Fruit fly (Drosophila melanogaster) whole organism, embryonic: ENCODE results near the gene Tbc1d22.

Source experiments
- Bgb ChIP-seq: fragments of 200-800 bp; sonication (Bioruptor generic); IDR thresholded peaks from 2 replicates; pipeline ENCODE4 v1.3.6; 2022; ENCODE audit warnings: missing biosample characterization, missing genetic modification characterization; ENCODE audit not compliant: partially characterized antibody
- CG10267 ChIP-seq: fragments of 200-800 bp; sonication (Bioruptor generic); optimal IDR thresholded peaks from 2 replicates; lab custom pipeline; 2018; ENCODE audit warnings: missing biosample characterization, mild to moderate bottlenecking, missing genetic modification characterization, moderate library complexity
- CG10366 ChIP-seq: fragments of 200-800 bp; sonication (Bioruptor generic); IDR thresholded peaks from 2 replicates; pipeline ENCODE4 v1.3.6; 2022; ENCODE audit warnings: missing biosample characterization, missing genetic modification characterization
- CG10543 ChIP-seq: fragments of 200-800 bp; sonication (Bioruptor generic); optimal IDR thresholded peaks from 3 replicates; lab custom pipeline; 2017; ENCODE audit warnings: missing biosample characterization, mild to moderate bottlenecking, missing genetic modification characterization, moderate library complexity
- CG12769 ChIP-seq: fragments of 200-800 bp; sonication (Bioruptor generic); optimal IDR thresholded peaks from 2 replicates; lab custom pipeline; 2019; ENCODE audit warnings: missing biosample characterization, mild to moderate bottlenecking, missing genetic modification characterization, moderate library complexity
- CG13624 ChIP-seq: fragments of 200-800 bp; sonication (Bioruptor generic); optimal IDR thresholded peaks from 2 replicates; lab custom pipeline; 2016; ENCODE audit warnings: missing biosample characterization, missing genetic modification characterization
- CG14860 ChIP-seq: fragments of 200-800 bp; sonication (Bioruptor generic); IDR thresholded peaks from 3 replicates; pipeline ENCODE4 v1.3.6; 2022; ENCODE audit warnings: missing biosample characterization, missing genetic modification characterization; ENCODE audit not compliant: partially characterized antibody
- CG15269 ChIP-seq: fragments of 200-800 bp; sonication (Bioruptor generic); optimal IDR thresholded peaks from 2 replicates; lab custom pipeline; 2018; ENCODE audit warnings: missing biosample characterization, mild to moderate bottlenecking, missing genetic modification characterization, moderate library complexity
- CG15514 ChIP-seq: fragments of 200-800 bp; sonication (Bioruptor generic); optimal IDR thresholded peaks from 3 replicates; lab custom pipeline; 2017; ENCODE audit warnings: missing biosample characterization, missing genetic modification characterization, mild to moderate bottlenecking, moderate library complexity, missing genetic modification reagents
- CG1647 ChIP-seq: fragments of 200-800 bp; sonication (Bioruptor generic); optimal IDR thresholded peaks from 3 replicates; lab custom pipeline; 2016; ENCODE audit warnings: missing biosample characterization, missing genetic modification characterization
- CG16813 ChIP-seq: fragments of 200-800 bp; sonication (Bioruptor generic); IDR thresholded peaks from 3 replicates; pipeline ENCODE4 v1.3.6; 2022; ENCODE audit warnings: missing biosample characterization, missing genetic modification characterization; ENCODE audit not compliant: partially characterized antibody
- CG17359 ChIP-seq: fragments of 200-800 bp; sonication (Bioruptor generic); optimal IDR thresholded peaks from 3 replicates; lab custom pipeline; 2018; ENCODE audit warnings: missing biosample characterization, mild to moderate bottlenecking, missing genetic modification characterization, moderate library complexity
- CG18011 ChIP-seq: fragments of 200-800 bp; sonication (Bioruptor generic); optimal IDR thresholded peaks from 2 replicates; lab custom pipeline; 2017; ENCODE audit warnings: missing biosample characterization, missing genetic modification characterization, mild to moderate bottlenecking, moderate library complexity, missing genotype
- CG18764 ChIP-seq: fragments of 200-800 bp; sonication (Bioruptor generic); optimal IDR thresholded peaks from 3 replicates; lab custom pipeline; 2016; ENCODE audit warnings: missing biosample characterization, missing genetic modification characterization
- CG32767 ChIP-seq: fragments of 200-800 bp; sonication (Bioruptor generic); IDR thresholded peaks from 2 replicates; pipeline ENCODE4 v1.3.6; 2022; ENCODE audit warnings: missing biosample characterization, missing genetic modification characterization
- CG42726 ChIP-seq: fragments of 200-800 bp; sonication (Bioruptor generic); IDR thresholded peaks from 2 replicates; pipeline ENCODE4 v1.3.6; 2022; ENCODE audit warnings: missing biosample characterization, missing genetic modification characterization; ENCODE audit not compliant: partially characterized antibody
- CG4328 ChIP-seq: fragments of 200-800 bp; sonication (Bioruptor generic); optimal IDR thresholded peaks from 3 replicates; lab custom pipeline; 2017; ENCODE audit warnings: missing biosample characterization, missing genetic modification reagents, missing genetic modification characterization
- CG6791 ChIP-seq: fragments of 200-800 bp; sonication (Bioruptor generic); IDR thresholded peaks from 3 replicates; pipeline ENCODE4 v1.3.6; 2022; ENCODE audit warnings: missing biosample characterization, missing genetic modification characterization; ENCODE audit not compliant: partially characterized antibody
- CG6854 ChIP-seq: fragments of 200-800 bp; sonication (Bioruptor generic); optimal IDR thresholded peaks from 3 replicates; lab custom pipeline; 2017; ENCODE audit warnings: missing biosample characterization, mild to moderate bottlenecking, missing genetic modification characterization
- CG8359 ChIP-seq: fragments of 200-800 bp; sonication (Bioruptor generic); optimal IDR thresholded peaks from 2 replicates; lab custom pipeline; 2017; ENCODE audit warnings: missing biosample characterization, mild to moderate bottlenecking, missing genetic modification characterization, borderline replicate concordance
- CG9437 ChIP-seq: fragments of 200-800 bp; sonication (Bioruptor generic); optimal IDR thresholded peaks from 2 replicates; lab custom pipeline; 2018; ENCODE audit warnings: missing biosample characterization, mild to moderate bottlenecking, missing genetic modification characterization
- Deaf1 ChIP-seq: fragments of 200-800 bp; optimal IDR thresholded peaks from 3 replicates; lab custom pipeline; 2019; ENCODE audit warnings: missing biosample characterization, mild to moderate bottlenecking, missing genetic modification characterization, moderate library complexity
- E2f2 ChIP-seq: fragments of 200-800 bp; sonication (Bioruptor generic); IDR thresholded peaks from 2 replicates; pipeline ENCODE4 v1.3.6; 2022; ENCODE audit warnings: missing biosample characterization, missing genetic modification characterization
- Eip74EF ChIP-seq, 2 experiments: fragments of 200-800 bp in 1 of 2; fragments of >200 bp in 1 of 2; sonication (Bioruptor generic) in 1 of 2; optimal IDR thresholded peaks; 2 replicates each; lab custom pipeline; 2017 to 2019; ENCODE audit warnings: missing biosample characterization in 2 of 2, missing genetic modification characterization in 2 of 2, mild to moderate bottlenecking in 1 of 2, moderate library complexity in 1 of 2
- Ets65A ChIP-seq: fragments of 200-800 bp; sonication (Bioruptor generic); peaks from one replicate; lab custom pipeline; 2016; ENCODE audit warnings: missing biosample characterization, missing genetic modification characterization
- HmgD ChIP-seq: fragments of 200-800 bp; sonication (Bioruptor generic); optimal IDR thresholded peaks from 3 replicates; lab custom pipeline; 2016; ENCODE audit warnings: missing biosample characterization, missing genetic modification characterization
- HmgZ ChIP-seq: fragments of 200-800 bp; sonication (Bioruptor generic); optimal IDR thresholded peaks from 2 replicates; lab custom pipeline; 2018; ENCODE audit warnings: missing biosample characterization, mild to moderate bottlenecking, missing genetic modification characterization
- Hr3 ChIP-seq: fragments of 200-800 bp; sonication (Bioruptor generic); optimal IDR thresholded peaks from 3 replicates; lab custom pipeline; 2016; ENCODE audit warnings: missing biosample characterization, missing genetic modification characterization
- Kr ChIP-seq: fragments of 200-800 bp; sonication (Bioruptor generic); optimal IDR thresholded peaks from 2 replicates; lab custom pipeline; 2017; ENCODE audit warnings: missing biosample characterization, mild to moderate bottlenecking, missing genetic modification characterization
- MBD-R2 ChIP-seq: fragments of 200-800 bp; sonication (Bioruptor generic); IDR thresholded peaks from 2 replicates; pipeline ENCODE4 v1.3.6; 2022; ENCODE audit warnings: missing biosample characterization, missing genetic modification characterization
- Max ChIP-seq: fragments of 200-800 bp; sonication (Bioruptor generic); optimal IDR thresholded peaks from 2 replicates; lab custom pipeline; 2016; ENCODE audit warnings: missing biosample characterization, mild to moderate bottlenecking, missing genetic modification characterization
- Med ChIP-seq: fragments of 200-800 bp; sonication (Bioruptor generic); peaks from one replicate; lab custom pipeline; 2016; ENCODE audit warnings: missing biosample characterization, missing genetic modification characterization, mild to moderate bottlenecking, inconsistent platforms, moderate library complexity
- Nf-YC ChIP-seq: fragments of 200-800 bp; optimal IDR thresholded peaks from 3 replicates; lab custom pipeline; 2019; ENCODE audit warnings: missing biosample characterization, mild to moderate bottlenecking, missing genetic modification characterization, moderate library complexity
- Sry-β ChIP-seq: fragments of 200-800 bp; sonication (Bioruptor generic); optimal IDR thresholded peaks from 2 replicates; lab custom pipeline; 2018; ENCODE audit warnings: missing biosample characterization, mild to moderate bottlenecking, missing genetic modification characterization, moderate library complexity
- cato ChIP-seq: fragments of 200-800 bp; sonication (Bioruptor generic); optimal IDR thresholded peaks from 2 replicates; lab custom pipeline; 2016; ENCODE audit warnings: missing biosample characterization, missing genetic modification characterization, borderline replicate concordance
- chm ChIP-seq: fragments of 200-800 bp; sonication (Bioruptor generic); IDR thresholded peaks from 2 replicates; pipeline ENCODE4 v1.3.6; 2022; ENCODE audit warnings: missing biosample characterization, missing genetic modification characterization
- dati ChIP-seq: fragments of 200-800 bp; sonication (Bioruptor generic); IDR thresholded peaks from 2 replicates; pipeline ENCODE4 v1.3.6; 2022; ENCODE audit warnings: missing biosample characterization, missing genetic modification characterization
- hb ChIP-seq: fragments of 200-800 bp; sonication (Bioruptor generic); IDR thresholded peaks from 3 replicates; pipeline ENCODE4 v1.3.6; 2022; ENCODE audit warnings: missing biosample characterization, missing genetic modification characterization; ENCODE audit not compliant: partially characterized antibody
- hkb ChIP-seq, 2 experiments: fragments of 200-800 bp in 1 of 2; fragments of >200 bp in 1 of 2; sonication (Bioruptor generic) in 1 of 2; IDR thresholded peaks in 1 of 2; optimal IDR thresholded peaks in 1 of 2; 2 replicates each; pipeline versions ENCODE4 v1.3.6 to Lab custom; 2017 to 2022; ENCODE audit warnings: missing biosample characterization in 1 of 2, missing genetic modification characterization in 1 of 2
- kay ChIP-seq: fragments of 200-800 bp; sonication (Bioruptor generic); optimal IDR thresholded peaks from 2 replicates; lab custom pipeline; 2016; ENCODE audit warnings: missing biosample characterization, missing genetic modification characterization
- knrl ChIP-seq: fragments of 200-800 bp; sonication (Bioruptor generic); IDR thresholded peaks from 3 replicates; pipeline ENCODE4 v1.3.6; 2022; ENCODE audit warnings: missing biosample characterization, missing genetic modification characterization; ENCODE audit not compliant: partially characterized antibody
- nmo ChIP-seq: fragments of 200-800 bp; sonication (Bioruptor generic); optimal IDR thresholded peaks from 2 replicates; lab custom pipeline; 2018; ENCODE audit warnings: missing biosample characterization, mild to moderate bottlenecking, missing genetic modification characterization, moderate library complexity
- sens ChIP-seq: fragments of 200-800 bp; sonication (Bioruptor generic); peaks from one replicate; lab custom pipeline; 2016; ENCODE audit warnings: missing biosample characterization, missing genetic modification characterization
- shn ChIP-seq: fragments of 200-800 bp; sonication (Bioruptor generic); optimal IDR thresholded peaks from 3 replicates; lab custom pipeline; 2016; ENCODE audit warnings: missing biosample characterization, missing genetic modification characterization
- sob ChIP-seq: fragments of 200-800 bp; sonication (Bioruptor generic); IDR thresholded peaks from 2 replicates; pipeline ENCODE4 v1.3.6; 2022; ENCODE audit warnings: missing biosample characterization, missing genetic modification characterization
- trem ChIP-seq: fragments of 200-800 bp; optimal IDR thresholded peaks from 3 replicates; lab custom pipeline; 2019; ENCODE audit warnings: missing biosample characterization, mild to moderate bottlenecking, missing genetic modification characterization, moderate library complexity

Tbc1d22 gene

DNA sequence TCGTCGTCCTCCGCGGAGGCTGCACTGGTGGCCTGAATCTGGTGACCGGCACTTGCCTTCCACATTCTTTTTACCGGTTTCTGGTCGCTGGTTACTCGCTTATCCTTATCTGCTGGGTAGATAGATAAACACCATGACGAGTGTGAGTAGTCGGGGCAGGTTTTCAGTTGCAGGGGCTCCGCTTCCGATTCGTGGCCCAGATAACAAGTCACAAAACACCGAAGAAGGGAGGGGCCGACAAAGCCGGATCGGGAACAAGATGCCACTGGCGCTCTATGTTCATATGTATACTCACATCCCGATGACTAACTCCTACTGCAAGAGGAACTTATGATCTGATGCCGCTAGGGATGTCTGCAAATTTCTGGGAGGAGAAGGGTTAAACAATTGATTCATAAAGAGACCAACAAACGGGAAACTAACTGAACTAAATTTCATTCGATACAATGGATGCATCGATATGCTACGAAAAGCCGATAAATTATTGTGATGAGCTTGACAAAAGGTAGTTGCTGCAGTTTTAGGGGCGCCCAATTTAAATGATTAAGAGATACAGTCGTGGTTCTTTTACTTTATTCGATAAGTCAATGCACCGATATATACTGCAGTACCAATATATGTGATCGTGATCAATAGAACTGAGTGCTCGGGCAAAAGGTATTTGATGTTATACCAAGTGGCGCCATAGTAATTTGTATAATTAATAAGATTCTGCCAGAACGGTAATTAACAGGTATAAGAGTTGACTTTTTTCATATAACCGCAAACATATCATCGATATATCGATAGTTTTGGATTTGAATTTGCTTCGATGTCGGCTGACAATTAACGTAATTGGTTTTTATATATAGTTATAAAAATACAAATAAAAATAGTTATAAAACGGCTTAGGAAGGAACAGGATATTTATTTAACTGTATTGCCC is 37.7 kb upstream of the Tbc1d22 start, which contains the start of gene Cortactin:
TSS of gene Cortactin (minus strand) at position 472 of the 925 bp plus-strand sequence.
- TF ChIP-seq shn (no peak), Bgb (peak; percentile 94), CG1647 (no peak), Eip74EF (GFP tag; optimal IDR thresholded peaks at IDR 0.05; lab: Kevin White, UChicago) (peak in 1 of 2 experiments; percentile 9), CG16813 (GFP tag; lab: Robert Waterston, UW) (peak; percentile 92), cato (GFP tag; lab: Kevin White, UChicago) (no peak), HmgZ (tag; lab: Kevin White, UChicago) (peak; percentile 57), CG32767 (no peak), CG14860 (peak; percentile 86), CG10366 (GFP tag; lab: Robert Waterston, UW) (no peak), CG10543 (no peak), Kr (GFP tag; lab: Kevin White, UChicago) (peak; percentile 87), sob (GFP tag; lab: Robert Waterston, UW) (0 out of 2 replicates have a peak, but pooled peaks have one; percentile 19), knrl (GFP tag; lab: Robert Waterston, UW) (peak; percentile 83), Max (GFP tag; lab: Kevin White, UChicago) (no peak), CG4328 (GFP tag; lab: Kevin White, UChicago) (no peak), HmgD (peak; percentile 52), Ets65A (peak; percentile 43), CG17359 (tag; lab: Kevin White, UChicago) (no peak), hkb (optimal IDR thresholded peaks at IDR 0.05; lab: Kevin White, UChicago) (no peak), hkb (GFP tag; IDR thresholded peaks at IDR 0.05; lab: Robert Waterston, UW) (no peak), MBD-R2 (peak; percentile 76), Deaf1 (tag; lab: Kevin White, UChicago) (peak; percentile 75), CG6854 (GFP tag; lab: Kevin White, UChicago) (no peak), Nf-YC (tag; lab: Kevin White, UChicago) (peak; percentile 58), CG42726 (GFP tag; lab: Robert Waterston, UW) (peak; percentile 95), trem (tag; lab: Kevin White, UChicago) (peak; percentile 57), CG15514 (GFP tag; lab: Kevin White, UChicago) (peak; percentile 62), CG15269 (tag; lab: Kevin White, UChicago) (no peak), kay (GFP tag; lab: Kevin White, UChicago) (peak; percentile 48), CG18011 (GFP tag; lab: Kevin White, UChicago) (peak; percentile 98), Hr3 (GFP tag; lab: Kevin White, UChicago) (peak; percentile 5), CG9437 (GFP tag; lab: Kevin White, UChicago) (peak; percentile 16), Sry-β (peak; percentile 2), hb (GFP tag; lab: Robert Waterston, UW) (peak; percentile 89), CG6791 (GFP tag; lab: Robert Waterston, UW) (peak; percentile 94), CG18764 (no peak), nmo (GFP tag; lab: Kevin White, UChicago) (peak; percentile 42), CG12769 (tag; lab: Kevin White, UChicago) (peak; percentile 45), chm (GFP tag; lab: Robert Waterston, UW) (peak; percentile 34; the same call in 1 of the 2 replicates), sens (peak; percentile 68), CG10267 (tag; lab: Kevin White, UChicago) (peak; percentile 33), E2f2 (GFP tag; lab: Robert Waterston, UW) (peak; percentile 99), CG8359 (no peak), dati (no peak), Med (GFP tag; lab: Kevin White, UChicago) (peak; percentile 28), CG13624 (GFP tag; lab: Kevin White, UChicago) (peak; percentile 22)
